Worm (Caenorhabditis elegans) whole organism, L4/young adult: Measurements from ENCODE around the gene srg-39.

Experiments
- W03F9.2 ChIP-seq: fragments of 150-350 bp; optimal IDR thresholded peaks from 2 replicates; lab custom pipeline; 2014; ENCODE audit warnings: missing biosample characterization, missing genetic modification characterization
- dao-5 ChIP-seq: sonication (generic microtip); optimal IDR thresholded peaks from 2 replicates; lab custom pipeline; 2016; ENCODE audit warnings: missing genotype, missing genetic modification characterization, moderate library complexity, missing compliant biosample characterization
- him-1 ChIP-seq: sonication (generic microtip); optimal IDR thresholded peaks from 2 replicates; lab custom pipeline; 2016; ENCODE audit warnings: missing genotype, missing genetic modification reagents, missing genetic modification characterization, missing compliant biosample characterization

- TF ChIP-seq dao-5 (tag; lab: Kevin White, UChicago): no peak
- TF ChIP-seq him-1 (tag; lab: Kevin White, UChicago): no peak
- TF ChIP-seq W03F9.2 (tag; lab: Kevin White, UChicago): peak; percentile 12
Observed at ce11 chrV:11122466-11122865, 29.8 kb downstream of the srg-39 start, which contains the start of gene mboa-2.
